Worm (Caenorhabditis elegans): Measurements from ENCODE around the gene C55A6.11.

The C55A6.11 gene

DNA sequence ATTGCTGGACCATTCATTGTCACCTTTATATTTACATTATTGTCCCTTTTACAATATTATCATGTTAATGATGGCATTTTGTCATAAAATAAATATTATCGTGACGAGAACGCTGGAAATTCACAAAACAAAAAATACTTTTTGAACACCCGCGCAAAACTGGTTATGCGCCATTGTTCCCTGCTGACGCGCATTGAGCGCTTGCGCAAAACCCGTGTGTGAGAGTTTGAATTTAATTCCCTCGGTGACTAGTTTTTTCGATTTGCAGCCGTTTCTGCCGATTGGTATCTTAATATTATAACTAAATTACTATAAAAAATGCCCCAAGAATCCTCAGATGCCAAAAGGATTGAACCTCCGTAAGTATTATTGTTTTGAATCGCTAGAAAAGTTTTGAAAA, 1.1 kb downstream of the C55A6.11 start, which contains the start of gene pafo-1 (continued):
- peak; percentile 89 for TF ChIP-seq nhr-43 (tag; optimal IDR thresholded peaks at IDR 0.05; ENCODE audit: poor library complexity, severe bottlenecking)
- TF ChIP-seq nhr-12 (tag; optimal IDR thresholded peaks at IDR 0.05): no peak
- peak; percentile 74 for TF ChIP-seq lin-39 (tag; optimal IDR thresholded peaks at IDR 0.05)
- no peak for TF ChIP-seq fkh-2 (tag; optimal IDR thresholded peaks at IDR 0.05)
- no peak for TF ChIP-seq nhr-77 (tag; optimal IDR thresholded peaks at IDR 0.05)
- TF ChIP-seq nhr-23 (tag; optimal IDR thresholded peaks at IDR 0.05): peak; percentile 80
- TF ChIP-seq R02D3.7 (tag; optimal IDR thresholded peaks at IDR 0.05): peak; percentile 77
- peak; percentile 87 for TF ChIP-seq lin-15B (tag; optimal IDR thresholded peaks at IDR 0.05)
- TF ChIP-seq elt-3 (tag; optimal IDR thresholded peaks at IDR 0.05): no peak
- peak; percentile 86 for TF ChIP-seq jun-1 (tag; optimal IDR thresholded peaks at IDR 0.05)
- TF ChIP-seq unc-39 (tag; optimal IDR thresholded peaks at IDR 0.05): no peak
- peak; percentile 79 for TF ChIP-seq lsy-12 (tag; optimal IDR thresholded peaks at IDR 0.05)
- TF ChIP-seq nhr-28 (tag; optimal IDR thresholded peaks at IDR 0.05): no peak
- TF ChIP-seq nhr-25 (tag; optimal IDR thresholded peaks at IDR 0.05): peak; percentile 66

DNA sequence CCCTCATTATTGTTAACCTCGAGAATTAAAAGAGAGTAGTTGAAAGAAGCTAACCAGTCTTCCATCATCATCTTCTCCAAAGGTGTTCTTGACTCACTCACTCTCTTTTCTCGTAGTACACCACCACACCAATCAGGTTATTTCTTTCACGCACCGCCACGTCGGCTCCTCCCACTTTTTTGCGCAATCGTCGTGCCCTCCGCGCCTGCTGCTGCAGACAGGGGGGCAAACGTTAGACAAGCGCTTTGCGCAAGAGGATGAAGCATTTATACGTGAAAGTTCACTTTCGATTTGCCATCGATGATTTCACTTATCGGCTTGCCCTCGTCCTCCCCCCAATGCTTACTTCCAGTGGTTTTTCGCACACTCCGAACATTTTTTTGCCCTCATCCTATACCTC, 5.0 kb downstream of the C55A6.11 start:
- peak; percentile 73 for TF ChIP-seq nhr-25 (tag; optimal IDR thresholded peaks at IDR 0.05)
- no peak for TF ChIP-seq daf-12 (tag; optimal IDR thresholded peaks at IDR 0.05)
- peak; percentile 61 for TF ChIP-seq nfya-1 (tag; optimal IDR thresholded peaks at IDR 0.05; ENCODE audit: insufficient read depth)
- TF ChIP-seq R02D3.7 (tag; optimal IDR thresholded peaks at IDR 0.05): no peak
- no peak for TF ChIP-seq nhr-67 (tag; optimal IDR thresholded peaks at IDR 0.05)

DNA sequence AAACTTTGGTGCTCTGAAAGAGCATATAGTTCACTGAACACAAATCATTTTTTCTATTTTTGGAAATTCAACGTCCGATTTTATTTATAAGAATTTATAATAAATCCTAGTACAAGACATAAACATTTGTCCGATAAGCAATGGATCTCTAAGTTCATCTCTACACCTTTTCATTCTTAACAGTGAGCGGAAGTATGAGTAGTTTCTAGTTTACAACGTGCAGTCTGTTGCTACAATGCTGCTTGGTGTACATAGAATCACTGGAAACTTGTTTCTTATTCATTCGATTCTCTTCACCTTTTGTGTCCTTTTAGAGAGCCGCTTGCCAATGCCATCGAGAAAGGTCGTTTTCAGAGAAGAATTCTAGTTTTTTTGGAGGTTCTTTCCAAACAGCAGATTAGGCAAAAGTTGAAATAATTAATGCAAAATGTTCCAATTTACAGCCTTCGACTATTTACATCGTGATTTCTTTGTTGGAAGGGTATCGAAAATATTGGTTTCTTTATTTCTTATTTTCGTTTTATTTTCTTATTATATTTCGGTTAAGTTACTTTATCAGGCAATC, 6.7 kb downstream of the C55A6.11 start:
- TF ChIP-seq nhr-25 (tag; optimal IDR thresholded peaks at IDR 0.05) (peak; percentile 65), R02D3.7 (tag; optimal IDR thresholded peaks at IDR 0.05) (no peak), fkh-2 (tag; optimal IDR thresholded peaks at IDR 0.05) (no peak), nhr-12 (tag; optimal IDR thresholded peaks at IDR 0.05) (no peak)

DNA sequence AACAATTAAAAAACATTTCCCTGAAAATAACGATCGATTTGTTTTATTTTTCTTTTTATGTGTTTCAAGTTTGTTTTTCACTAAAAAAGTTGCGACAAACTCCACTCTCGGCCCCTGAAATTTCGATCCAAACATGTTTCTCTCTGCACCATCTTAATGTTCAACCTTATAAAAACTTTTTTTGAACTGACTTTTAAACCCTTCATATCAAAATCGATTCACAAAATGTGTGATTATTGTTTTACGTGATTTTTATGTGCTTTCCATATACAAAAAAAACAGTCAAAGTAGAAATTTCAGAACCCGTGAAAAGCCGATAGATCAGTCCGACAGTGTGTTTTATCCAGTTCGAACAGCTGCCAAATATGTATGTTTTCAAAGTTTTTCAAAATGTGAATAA, 7.2 kb downstream of the C55A6.11 start, which contains the start of gene ccch-1:
Gene ccch-1 (plus strand): TSS at position 301 of the 400 bp plus-strand sequence.
- TF ChIP-seq egl-27 (tag; optimal IDR thresholded peaks at IDR 0.05) (no peak), fkh-2 (tag; optimal IDR thresholded peaks at IDR 0.05) (no peak), elt-3 (tag; optimal IDR thresholded peaks at IDR 0.05) (no peak), nfya-1 (tag; optimal IDR thresholded peaks at IDR 0.05; ENCODE audit: insufficient read depth) (no peak), egl-5 (tag; optimal IDR thresholded peaks at IDR 0.05) (no peak), ceh-28 (tag; optimal IDR thresholded peaks at IDR 0.05) (no peak), nhr-28 (tag; optimal IDR thresholded peaks at IDR 0.05) (no peak), fos-1 (tag; optimal IDR thresholded peaks at IDR 0.05) (no peak), ama-1 (optimal IDR thresholded peaks at IDR 0.05) (no peak), elt-1 (tag; optimal IDR thresholded peaks at IDR 0.05) (no peak), unc-39 (tag; optimal IDR thresholded peaks at IDR 0.05) (no peak), nhr-67 (tag; optimal IDR thresholded peaks at IDR 0.05) (no peak), elt-2 (tag; optimal IDR thresholded peaks at IDR 0.05) (no peak), nhr-23 (tag; optimal IDR thresholded peaks at IDR 0.05) (no peak), mdl-1 (tag; optimal IDR thresholded peaks at IDR 0.05) (no peak), ztf-4 (tag; optimal IDR thresholded peaks at IDR 0.05) (no peak), sea-2 (GFP tag; optimal IDR thresholded peaks at IDR 0.05) (no peak), jun-1 (tag; optimal IDR thresholded peaks at IDR 0.05) (no peak)

DNA sequence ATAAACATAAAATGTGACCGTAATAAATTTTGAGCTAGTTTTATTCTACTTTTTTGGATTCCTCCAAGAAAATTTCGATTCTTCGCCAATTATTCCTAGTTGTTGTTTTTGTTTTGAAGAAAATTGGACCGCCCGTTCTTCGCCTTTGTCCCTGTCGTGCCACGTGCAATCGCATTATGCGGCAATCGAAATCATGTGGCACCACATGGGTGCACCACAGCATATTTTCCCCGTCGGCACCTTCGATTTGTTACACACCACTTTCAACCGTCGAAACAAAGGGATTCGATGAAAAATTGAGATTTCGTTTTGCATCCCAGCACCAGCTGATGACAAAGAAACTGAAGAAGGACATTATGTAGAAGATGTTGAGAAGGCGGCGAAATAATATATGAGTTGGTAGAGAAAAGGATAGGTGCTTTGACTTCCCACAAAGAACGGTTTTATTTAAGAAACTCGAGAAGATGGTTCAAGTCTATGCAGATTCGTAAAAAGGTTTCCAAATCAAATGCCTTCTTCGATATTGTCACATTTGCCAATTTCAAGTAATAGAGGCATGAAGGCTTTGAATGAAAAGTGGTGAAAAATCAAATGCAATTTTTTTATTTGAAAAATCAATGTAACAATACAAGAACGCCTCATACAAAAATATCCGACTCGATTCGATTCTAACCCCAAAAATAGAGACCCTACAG, 8.5 kb downstream of the C55A6.11 start:
- TF ChIP-seq nhr-77 (tag; optimal IDR thresholded peaks at IDR 0.05) (no peak), nhr-25 (tag; optimal IDR thresholded peaks at IDR 0.05) (peak; percentile 0)

DNA sequence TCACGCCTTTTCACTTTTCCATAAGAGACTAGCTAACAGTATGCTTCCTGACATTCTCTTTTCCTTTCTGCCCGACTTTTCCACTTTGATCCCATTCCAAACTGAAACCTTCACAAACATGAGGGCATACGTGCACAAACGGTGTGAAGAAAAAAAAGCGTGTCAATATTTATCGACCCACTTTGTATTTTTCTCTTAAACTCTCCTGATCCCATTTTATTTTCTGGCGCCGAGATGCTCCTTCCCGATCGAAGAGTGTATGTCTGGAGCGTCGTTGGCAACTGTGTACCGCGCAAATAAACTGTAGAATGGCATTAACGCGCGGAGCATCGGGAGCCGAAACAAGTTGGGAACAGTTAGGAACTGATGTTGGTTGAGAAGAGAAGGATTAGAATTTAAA, 9.2 kb downstream of the C55A6.11 start:
- no peak for TF ChIP-seq nfya-1 (tag; optimal IDR thresholded peaks at IDR 0.05; ENCODE audit: insufficient read depth)
- no peak for TF ChIP-seq ceh-28 (tag; optimal IDR thresholded peaks at IDR 0.05)
- TF ChIP-seq nhr-11 (tag; optimal IDR thresholded peaks at IDR 0.05): no peak
- TF ChIP-seq elt-2 (tag; optimal IDR thresholded peaks at IDR 0.05): no peak
- no peak for TF ChIP-seq fkh-2 (tag; optimal IDR thresholded peaks at IDR 0.05)
- no peak for TF ChIP-seq nhr-77 (tag; optimal IDR thresholded peaks at IDR 0.05)
- peak; percentile 99 for TF ChIP-seq pha-4 (tag; optimal IDR thresholded peaks at IDR 0.05)
- no peak for TF ChIP-seq nhr-67 (tag; optimal IDR thresholded peaks at IDR 0.05)
- TF ChIP-seq lsy-12 (tag; optimal IDR thresholded peaks at IDR 0.05): no peak
